Worm (Caenorhabditis elegans): ENCODE measurements around the gene C10B5.3.

Gene C10B5.3

ce11 chrV:8534534-8535283, 53.3 kb downstream of the C10B5.3 start, which contains the start of the genes his-6 and his-5:
Gene his-6, minus strand, starts transcription at chrV:8534977.
Gene his-5, plus strand, starts transcription at chrV:8535214.
- TF ChIP-seq pha-4 (tag; optimal IDR thresholded peaks at IDR 0.05) (peak; percentile 1), cnd-1 (tag; optimal IDR thresholded peaks at IDR 0.05) (peak; percentile 64), mls-2 (tag; optimal IDR thresholded peaks at IDR 0.05) (peak; percentile 13)

- peak; percentile 70 for TF ChIP-seq zip-8 (tag; optimal IDR thresholded peaks at IDR 0.05)
- TF ChIP-seq flh-1 (GFP tag; optimal IDR thresholded peaks at IDR 0.05): no peak
Measured at ce11 chrV:8533916-8534315, 54.1 kb downstream of the C10B5.3 start.
